Worm (Caenorhabditis elegans): ENCODE results near the gene F42E8.1.

The F42E8.1 gene

DNA sequence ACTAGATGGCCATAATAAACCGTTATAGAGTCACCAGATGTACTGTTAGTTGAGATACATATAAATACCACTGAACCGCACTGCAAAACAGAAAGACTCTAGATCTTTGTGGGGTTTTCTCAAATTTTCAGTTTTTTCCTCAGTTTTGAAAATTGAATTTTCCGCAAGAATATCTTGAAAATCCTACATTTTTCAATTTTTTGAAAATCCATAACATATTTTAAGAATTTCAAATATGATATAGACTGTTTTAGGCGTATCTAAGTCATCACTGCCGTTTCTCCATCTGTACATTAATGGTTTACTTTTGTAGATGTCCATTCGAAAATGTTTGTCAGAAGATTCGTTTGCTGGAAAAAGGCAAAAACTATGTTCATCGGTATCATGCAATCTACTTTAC, at the start of gene F42E8.1:
Gene F42E8.1, plus strand, starts transcription at position 301 of the 400 bp plus-strand sequence.
- no peak for TF ChIP-seq unc-130 (GFP tag; optimal IDR thresholded peaks at IDR 0.05)
- no peak for TF ChIP-seq dmd-6 (GFP tag; IDR thresholded peaks at IDR 0.05)
- TF ChIP-seq zfp-2 (tag; optimal IDR thresholded peaks at IDR 0.05), result no peak
- TF ChIP-seq aha-1 (tag), result no peak
- TF ChIP-seq ceh-62 (tag; optimal IDR thresholded peaks at IDR 0.05), result no peak
- TF ChIP-seq dmd-8 (GFP tag; IDR thresholded peaks at IDR 0.05), result no peak
- TF ChIP-seq jun-1 (tag; optimal IDR thresholded peaks at IDR 0.05), result no peak
- TF ChIP-seq php-3 (GFP tag; IDR thresholded peaks at IDR 0.05), result no peak
- no peak for TF ChIP-seq mdl-1 (tag; optimal IDR thresholded peaks at IDR 0.05)
- TF ChIP-seq dpl-1 (GFP tag; optimal IDR thresholded peaks at IDR 0.05), result no peak
- TF ChIP-seq lsy-2 (tag; optimal IDR thresholded peaks at IDR 0.05), result no peak
- TF ChIP-seq mxl-3 (GFP tag; optimal IDR thresholded peaks at IDR 0.05), result no peak
- no peak for TF ChIP-seq daf-16 (GFP tag; optimal IDR thresholded peaks at IDR 0.05)
- no peak for TF ChIP-seq daf-16 (tag; optimal IDR thresholded peaks at IDR 0.05)
- TF ChIP-seq nhr-102 (tag; optimal IDR thresholded peaks at IDR 0.05), result no peak
- TF ChIP-seq pha-4 (GFP tag; IDR thresholded peaks at IDR 0.05), result no peak
- no peak for TF ChIP-seq pha-4 (tag; optimal IDR thresholded peaks at IDR 0.05)
- no peak for TF ChIP-seq spr-1 (tag; optimal IDR thresholded peaks at IDR 0.05)
- no peak for TF ChIP-seq rbr-2 (tag; optimal IDR thresholded peaks at IDR 0.05)
- TF ChIP-seq ceh-20 (GFP tag; IDR thresholded peaks at IDR 0.05), result no peak
- TF ChIP-seq attf-4 (tag; optimal IDR thresholded peaks at IDR 0.05), result no peak
- no peak for TF ChIP-seq nhr-42 (GFP tag; IDR thresholded peaks at IDR 0.05)

DNA sequence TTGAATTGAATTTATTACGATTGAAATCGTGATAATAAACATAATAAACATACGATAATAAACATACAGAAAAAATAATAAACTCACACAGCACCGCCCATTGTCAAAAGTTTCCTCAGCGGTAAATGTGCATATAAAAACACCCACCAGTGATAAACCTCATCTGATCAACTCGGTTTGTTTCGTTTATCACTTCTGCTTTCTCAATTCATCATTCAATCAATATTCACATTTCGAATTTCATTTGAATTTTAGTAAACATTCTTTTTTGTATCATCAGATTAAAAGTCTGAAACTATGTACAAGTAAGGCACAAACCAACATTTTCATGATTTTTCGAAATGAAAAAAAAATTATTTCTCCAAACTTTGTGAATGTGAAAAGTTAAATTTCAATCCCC, 48.8 kb upstream of the F42E8.1 start, which contains the start of gene try-10:
Gene try-10, minus strand, starts transcription at position 101 of the 400 bp plus-strand sequence.
- no peak for TF ChIP-seq unc-62 (GFP tag; optimal IDR thresholded peaks at IDR 0.05 in 1 of 2)
- TF ChIP-seq unc-62 (tag; optimal IDR thresholded peaks at IDR 0.05), result no peak
- TF ChIP-seq rbr-2 (tag; optimal IDR thresholded peaks at IDR 0.05), result no peak
- no peak for TF ChIP-seq mep-1 (tag; optimal IDR thresholded peaks at IDR 0.05)
- no peak for TF ChIP-seq ZK337.2 (GFP tag; IDR thresholded peaks at IDR 0.05)
- no peak for TF ChIP-seq F10B5.3 (tag; optimal IDR thresholded peaks at IDR 0.05)
- TF ChIP-seq daf-12 (tag; optimal IDR thresholded peaks at IDR 0.05), result no peak
- TF ChIP-seq hlh-11 (tag; optimal IDR thresholded peaks at IDR 0.05), result no peak
- TF ChIP-seq cey-2 (tag; optimal IDR thresholded peaks at IDR 0.05; ENCODE audit: borderline replicate concordance, insufficient read depth), result no peak
- TF ChIP-seq attf-4 (tag; optimal IDR thresholded peaks at IDR 0.05), result no peak
- no peak for TF ChIP-seq zag-1 (tag; optimal IDR thresholded peaks at IDR 0.05)

DNA sequence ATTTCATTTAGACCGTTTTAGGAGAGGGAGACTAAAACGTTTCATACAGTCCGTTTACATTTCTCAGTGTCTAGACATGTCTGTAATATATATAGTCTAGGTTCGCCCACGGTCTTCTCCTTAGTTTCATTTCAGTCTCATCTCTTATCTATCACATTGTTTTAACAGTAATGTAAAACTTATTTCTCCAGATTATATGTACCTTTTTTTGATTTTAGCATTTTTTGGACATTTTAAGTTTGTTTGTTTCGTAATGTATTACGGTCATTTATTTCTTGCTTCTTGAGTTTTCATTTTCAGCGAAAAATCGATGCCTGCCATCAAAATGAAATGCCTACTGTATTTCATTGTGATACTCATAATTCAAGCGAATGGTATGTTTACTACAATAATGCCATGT, 48.1 kb upstream of the F42E8.1 start, which contains the start of gene F15B9.6:
Gene F15B9.6, plus strand, starts transcription at position 301 of the 400 bp plus-strand sequence.
- no peak for TF ChIP-seq daf-19 (GFP tag; conservative IDR thresholded peaks at IDR 0.05)
- no peak for TF ChIP-seq aly-2 (tag; optimal IDR thresholded peaks at IDR 0.05)
- no peak for TF ChIP-seq mxl-3 (GFP tag; optimal IDR thresholded peaks at IDR 0.05)
- no peak for TF ChIP-seq hlh-30 (tag; optimal IDR thresholded peaks at IDR 0.05; ENCODE audit: insufficient read depth)
- no peak for TF ChIP-seq jun-1 (tag; optimal IDR thresholded peaks at IDR 0.05)
- TF ChIP-seq daf-8 (GFP tag; IDR thresholded peaks at IDR 0.05), result no peak
- no peak for TF ChIP-seq ceh-32 (tag; optimal IDR thresholded peaks at IDR 0.05; ENCODE audit: poor library complexity)
- TF ChIP-seq snpc-1.2 (GFP tag; IDR thresholded peaks at IDR 0.05), result no peak
- no peak for TF ChIP-seq zfp-2 (tag; optimal IDR thresholded peaks at IDR 0.05)
- no peak for TF ChIP-seq nhr-41 (GFP tag; IDR thresholded peaks at IDR 0.05)
- no peak for TF ChIP-seq hif-1 (tag; optimal IDR thresholded peaks at IDR 0.05)
- TF ChIP-seq tag-97 (GFP tag; IDR thresholded peaks at IDR 0.05), result no peak
- TF ChIP-seq Y48G9A.11 (GFP tag; IDR thresholded peaks at IDR 0.05), result no peak
- no peak for TF ChIP-seq lin-38 (GFP tag; IDR thresholded peaks at IDR 0.05)
- no peak for TF ChIP-seq Y5F2A.4 (GFP tag; optimal IDR thresholded peaks at IDR 0.05)
- TF ChIP-seq F49E8.2 (tag; optimal IDR thresholded peaks at IDR 0.05; ENCODE audit: borderline replicate concordance), result no peak
- TF ChIP-seq nhr-11 (tag; optimal IDR thresholded peaks at IDR 0.05), result no peak
- TF ChIP-seq dmd-6 (GFP tag; IDR thresholded peaks at IDR 0.05), result no peak
- TF ChIP-seq ceh-28 (tag; optimal IDR thresholded peaks at IDR 0.05), result no peak

Data from whole organism, L4 larva.